Worm (Caenorhabditis elegans) whole organism, young adult: ENCODE measurements around the gene sre-30.

Experiments
- B0019.2 ChIP-seq: fragments of 200-800 bp; sonication (Bioruptor generic); conservative IDR thresholded peaks from 2 replicates; pipeline ENCODE4 v1.3.6; 2022; ENCODE audit warnings: missing genetic modification reagents, missing genetic modification characterization, missing compliant biosample characterization
- B0035.1 ChIP-seq: sonication (generic microtip); optimal IDR thresholded peaks from 2 replicates; lab custom pipeline; 2016; ENCODE audit warnings: missing genetic modification characterization, mild to moderate bottlenecking, missing compliant biosample characterization, missing genotype, missing genetic modification reagents
- B0336.3 ChIP-seq: fragments of 200-800 bp; sonication (Bioruptor generic); IDR thresholded peaks from 2 replicates; pipeline ENCODE4 v1.3.6; 2022; ENCODE audit warnings: missing genetic modification characterization, missing compliant biosample characterization
- C17E4.6 ChIP-seq: fragments of 200-800 bp; sonication (Bioruptor generic); IDR thresholded peaks from 2 replicates; pipeline ENCODE4 v1.3.6; 2022; ENCODE audit warnings: missing genetic modification reagents, missing genetic modification characterization, missing compliant biosample characterization
- F33H1.4 ChIP-seq: fragments of 200-800 bp; sonication (Bioruptor generic); IDR thresholded peaks from 2 replicates; pipeline ENCODE4 v1.3.6; 2022; ENCODE audit warnings: missing genetic modification reagents, missing genetic modification characterization, missing compliant biosample characterization
- F37B4.10 ChIP-seq: fragments of 200-800 bp; sonication (Bioruptor generic); IDR thresholded peaks from 2 replicates; pipeline ENCODE4 v1.3.6; 2022; ENCODE audit warnings: missing genetic modification characterization, missing compliant biosample characterization
- F57A8.1 ChIP-seq: fragments of 200-800 bp; sonication (Bioruptor generic); optimal IDR thresholded peaks from 2 replicates; lab custom pipeline; 2018; ENCODE audit warnings: mild to moderate bottlenecking, missing genetic modification characterization, moderate library complexity, missing compliant biosample characterization
- K11D2.4 ChIP-seq: fragments of 200-800 bp; sonication (Bioruptor generic); IDR thresholded peaks from 2 replicates; pipeline ENCODE4 v1.3.6; 2022; ENCODE audit warnings: missing genetic modification reagents, missing genetic modification characterization, missing compliant biosample characterization
- K12H6.12 ChIP-seq: fragments of 200-800 bp; sonication (Bioruptor generic); optimal IDR thresholded peaks from 2 replicates; lab custom pipeline; 2018; ENCODE audit warnings: mild to moderate bottlenecking, missing genetic modification characterization, missing compliant biosample characterization
- Y67H2A.10 ChIP-seq: fragments of 200-800 bp; sonication (Bioruptor generic); conservative IDR thresholded peaks from 2 replicates; pipeline ENCODE4 v1.3.6; 2022; ENCODE audit warnings: missing genetic modification reagents, missing genetic modification characterization, missing compliant biosample characterization
- Y79H2A.3 ChIP-seq: fragments of 200-800 bp; sonication (Bioruptor generic); conservative IDR thresholded peaks from 2 replicates; pipeline ENCODE4 v1.3.6; 2022; ENCODE audit warnings: missing genetic modification reagents, missing genetic modification characterization, missing compliant biosample characterization
- Y95B8A.8 ChIP-seq: fragments of 200-800 bp; sonication (Bioruptor generic); IDR thresholded peaks from 2 replicates; pipeline ENCODE4 v1.3.6; 2022; ENCODE audit warnings: missing genetic modification reagents, missing genetic modification characterization, missing compliant biosample characterization
- aptf-3 ChIP-seq: fragments of 200-800 bp; sonication (Bioruptor generic); IDR thresholded peaks from 2 replicates; pipeline ENCODE4 v1.3.6; 2022; ENCODE audit warnings: missing genetic modification characterization, missing compliant biosample characterization
- attf-3 ChIP-seq: fragments of 200-800 bp; sonication (Bioruptor generic); conservative IDR thresholded peaks from 2 replicates; pipeline ENCODE4 v1.3.6; 2022; ENCODE audit warnings: missing genetic modification reagents, missing genetic modification characterization, missing compliant biosample characterization
- bed-2 ChIP-seq: fragments of 200-800 bp; sonication (Bioruptor generic); IDR thresholded peaks from 2 replicates; pipeline ENCODE4 v1.3.6; 2022; ENCODE audit warnings: missing genetic modification reagents, missing genetic modification characterization, missing compliant biosample characterization
- cebp-2 ChIP-seq: fragments of 200-800 bp; sonication (Bioruptor generic); IDR thresholded peaks from 2 replicates; pipeline ENCODE4 v1.3.6; 2022; ENCODE audit warnings: missing genetic modification characterization, missing compliant biosample characterization
- ceh-58 ChIP-seq: fragments of 200-800 bp; sonication (Bioruptor generic); IDR thresholded peaks from 2 replicates; pipeline ENCODE4 v1.3.6; 2022; ENCODE audit warnings: missing genetic modification characterization, missing compliant biosample characterization
- chd-7 ChIP-seq: sonication (generic microtip); optimal IDR thresholded peaks from 2 replicates; lab custom pipeline; 2016; ENCODE audit warnings: mild to moderate bottlenecking, missing genetic modification characterization, moderate library complexity, missing compliant biosample characterization
- efl-1 ChIP-seq: fragments of 150-350 bp; optimal IDR thresholded peaks from 2 replicates; lab custom pipeline; 2014; ENCODE audit warnings: missing biosample characterization, missing genetic modification reagents, missing genetic modification characterization
- egl-18 ChIP-seq: fragments of 200-800 bp; sonication (Bioruptor generic); IDR thresholded peaks from 2 replicates; pipeline ENCODE4 v1.3.6; 2022; ENCODE audit warnings: missing genetic modification reagents, missing genetic modification characterization, missing compliant biosample characterization
- ekl-4 ChIP-seq: fragments of 200-800 bp; sonication (Bioruptor generic); IDR thresholded peaks from 2 replicates; pipeline ENCODE4 v1.3.6; 2022; ENCODE audit warnings: missing genetic modification reagents, missing genetic modification characterization, missing compliant biosample characterization
- fkh-3 ChIP-seq: sonication (generic microtip); optimal IDR thresholded peaks from 2 replicates; lab custom pipeline; 2016; ENCODE audit warnings: mild to moderate bottlenecking, missing genetic modification characterization, missing compliant biosample characterization
- lin-26 ChIP-seq: fragments of 200-800 bp; sonication (Bioruptor generic); IDR thresholded peaks from 2 replicates; pipeline ENCODE4 v1.3.6; 2022; ENCODE audit warnings: missing genetic modification reagents, missing genetic modification characterization, missing compliant biosample characterization
- lin-54 ChIP-seq: fragments of 200-800 bp; sonication (Bioruptor generic); optimal IDR thresholded peaks from 2 replicates; lab custom pipeline; 2018; ENCODE audit warnings: mild to moderate bottlenecking, missing genetic modification characterization, missing compliant biosample characterization
- madf-3 ChIP-seq: fragments of 200-800 bp; sonication (Bioruptor generic); IDR thresholded peaks from 2 replicates; pipeline ENCODE4 v1.3.6; 2022; ENCODE audit warnings: missing genetic modification reagents, missing genetic modification characterization, missing compliant biosample characterization
- madf-6 ChIP-seq: fragments of 200-800 bp; sonication (Bioruptor generic); IDR thresholded peaks from 2 replicates; pipeline ENCODE4 v1.3.6; 2022; ENCODE audit warnings: missing genetic modification reagents, missing genetic modification characterization, missing compliant biosample characterization
- nfya-1 ChIP-seq: sonication (generic microtip); optimal IDR thresholded peaks from 2 replicates; lab custom pipeline; 2017; ENCODE audit warnings: antibody characterized with exemption, missing compliant biosample characterization, missing genetic modification characterization, borderline replicate concordance; ENCODE audit not compliant: insufficient read depth
- nhr-179 ChIP-seq: sonication (generic microtip); optimal IDR thresholded peaks from 2 replicates; lab custom pipeline; 2016; ENCODE audit warnings: mild to moderate bottlenecking, missing genetic modification characterization, missing compliant biosample characterization
- nhr-90 ChIP-seq: sonication (generic microtip); optimal IDR thresholded peaks from 2 replicates; lab custom pipeline; 2016; ENCODE audit warnings: missing genotype, mild to moderate bottlenecking, missing genetic modification characterization, missing compliant biosample characterization
- rcor-1 ChIP-seq: fragments of 200-800 bp; sonication (Bioruptor generic); IDR thresholded peaks from 2 replicates; pipeline ENCODE4 v1.3.6; 2022; ENCODE audit warnings: missing genetic modification reagents, missing genetic modification characterization, missing compliant biosample characterization
- sdz-38 ChIP-seq: sonication (generic microtip); optimal IDR thresholded peaks from 2 replicates; lab custom pipeline; 2016; ENCODE audit warnings: missing genotype, missing genetic modification characterization, missing compliant biosample characterization
- tbp1 ChIP-seq: fragments of 200-800 bp; sonication (Bioruptor generic); optimal IDR thresholded peaks from 2 replicates; lab custom pipeline; 2018; ENCODE audit warnings: mild to moderate bottlenecking, missing genetic modification characterization, missing compliant biosample characterization
- xnd-1 ChIP-seq: sonication (generic microtip); optimal IDR thresholded peaks from 2 replicates; lab custom pipeline; 2016; ENCODE audit warnings: missing genotype, missing genetic modification reagents, missing genetic modification characterization, missing compliant biosample characterization
- zfh-2 ChIP-seq: fragments of 200-800 bp; sonication (Bioruptor generic); conservative IDR thresholded peaks from 2 replicates; pipeline ENCODE4 v1.3.6; 2022; ENCODE audit warnings: missing genetic modification reagents, missing genetic modification characterization, missing compliant biosample characterization
- zim-3 ChIP-seq: sonication (generic microtip); optimal IDR thresholded peaks from 2 replicates; lab custom pipeline; 2017; ENCODE audit warnings: mild to moderate bottlenecking, missing genetic modification characterization, moderate library complexity, missing compliant biosample characterization
- ztf-26 ChIP-seq: sonication (generic microtip); optimal IDR thresholded peaks from 2 replicates; lab custom pipeline; 2017; ENCODE audit warnings: missing genetic modification characterization, missing compliant biosample characterization

Gene sre-30

DNA sequence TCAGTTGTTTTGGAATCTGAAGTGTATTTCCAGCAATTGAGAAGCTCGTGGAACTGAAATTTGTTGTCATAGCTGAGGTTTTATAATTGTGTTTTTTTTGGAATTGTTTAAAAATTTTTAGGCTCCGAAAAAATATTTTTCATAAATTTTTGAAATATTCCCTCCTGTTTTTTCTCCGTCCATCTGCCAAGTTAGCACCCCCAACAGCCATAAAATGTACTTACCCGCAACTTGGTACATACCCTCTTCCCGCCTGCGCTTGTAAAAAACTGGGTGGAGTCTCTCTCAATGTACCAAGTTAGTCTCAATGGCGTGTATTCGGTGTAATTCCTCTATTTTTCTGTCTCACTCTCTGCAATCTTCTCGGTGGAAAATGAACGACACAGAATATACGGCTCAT is 16.5 kb downstream of the sre-30 start, which contains the start of gene Y57A10B.6:
Gene Y57A10B.6, plus strand, starts transcription at position 301 of the 400 bp plus-strand sequence.
- no peak for TF ChIP-seq efl-1 (GFP tag; lab: Kevin White, UChicago)
- TF ChIP-seq B0035.1 (tag; lab: Kevin White, UChicago), result no peak
- no peak for TF ChIP-seq attf-3 (GFP tag; lab: Robert Waterston, UW)
- no peak for TF ChIP-seq ekl-4 (GFP tag; lab: Robert Waterston, UW)
- no peak for TF ChIP-seq B0019.2 (GFP tag; lab: Robert Waterston, UW)
- TF ChIP-seq K12H6.12 (tag; lab: Kevin White, UChicago), result no peak
- no peak for TF ChIP-seq F57A8.1 (GFP tag; lab: Kevin White, UChicago)
- no peak for TF ChIP-seq Y67H2A.10 (GFP tag; lab: Robert Waterston, UW)
- TF ChIP-seq rcor-1 (GFP tag; lab: Robert Waterston, UW), result no peak
- TF ChIP-seq cebp-2, result no peak

- TF ChIP-seq Y95B8A.8 (GFP tag; lab: Robert Waterston, UW) (no peak), nhr-90 (tag; lab: Kevin White, UChicago) (no peak), lin-26 (GFP tag; lab: Robert Waterston, UW) (no peak), fkh-3 (no peak)
Measured at ce11 chrII:12387980-12388379, 18.3 kb downstream of the sre-30 start, which contains the start of gene sre-41. sre-41 (plus strand) TSS chrII:12388280.

ce11 chrII:12387487-12387886 is 18.8 kb downstream of the sre-30 start:
- no peak for TF ChIP-seq K11D2.4 (GFP tag; lab: Robert Waterston, UW)
- no peak for TF ChIP-seq bed-2 (GFP tag; lab: Robert Waterston, UW)
- no peak for TF ChIP-seq ekl-4 (GFP tag; lab: Robert Waterston, UW)
- no peak for TF ChIP-seq ceh-58 (GFP tag; lab: Robert Waterston, UW)
- TF ChIP-seq madf-3 (GFP tag; lab: Robert Waterston, UW), result no peak
- TF ChIP-seq sdz-38 (tag; lab: Kevin White, UChicago), result no peak
- no peak for TF ChIP-seq F57A8.1 (GFP tag; lab: Kevin White, UChicago)
- no peak for TF ChIP-seq B0336.3 (GFP tag; lab: Robert Waterston, UW)
- no peak for TF ChIP-seq aptf-3 (GFP tag; lab: Robert Waterston, UW)
- no peak for TF ChIP-seq lin-54 (GFP tag; lab: Kevin White, UChicago)
- no peak for TF ChIP-seq ztf-26 (tag; lab: Kevin White, UChicago)
- TF ChIP-seq Y79H2A.3 (GFP tag; lab: Robert Waterston, UW), result no peak
- TF ChIP-seq egl-18 (GFP tag; lab: Robert Waterston, UW), result no peak

- no peak for TF ChIP-seq K11D2.4 (GFP tag; lab: Robert Waterston, UW)
- TF ChIP-seq F33H1.4 (GFP tag; lab: Robert Waterston, UW), result no peak
- TF ChIP-seq madf-6, result no peak
- TF ChIP-seq ztf-26 (tag; lab: Kevin White, UChicago), result no peak
- no peak for TF ChIP-seq chd-7
- TF ChIP-seq nfya-1 (tag; lab: Kevin White, UChicago), result no peak
- TF ChIP-seq xnd-1 (tag; lab: Kevin White, UChicago), result no peak
- TF ChIP-seq zim-3 (tag; lab: Kevin White, UChicago), result no peak
- TF ChIP-seq nhr-179, result no peak
- no peak for TF ChIP-seq zfh-2 (GFP tag; lab: Robert Waterston, UW)
- TF ChIP-seq F37B4.10 (GFP tag; lab: Robert Waterston, UW), result no peak
- TF ChIP-seq C17E4.6 (GFP tag; lab: Robert Waterston, UW), result no peak
- no peak for TF ChIP-seq tbp1 (GFP tag; lab: Kevin White, UChicago)
Measured at ce11 chrII:12386781-12387180, 19.5 kb downstream of the sre-30 start, which contains the start of gene sre-42. sre-42 (minus strand) TSS chrII:12386881.
